Worm (Caenorhabditis elegans) whole organism, young adult: ENCODE data around the gene nlp-31.

Experiments used
- C06A6.2 ChIP-seq: fragments of 200-800 bp; sonication (Bioruptor generic); conservative IDR thresholded peaks from 2 replicates; pipeline ENCODE4 v1.3.6; 2022; ENCODE audit warnings: missing genetic modification characterization, missing compliant biosample characterization
- F39B2.1 ChIP-seq: fragments of 200-800 bp; sonication (Bioruptor generic); IDR thresholded peaks from 2 replicates; pipeline ENCODE4 v1.3.6; 2022; ENCODE audit warnings: missing genetic modification reagents, missing genetic modification characterization, missing compliant biosample characterization
- F49E8.2 ChIP-seq: sonication (generic microtip); optimal IDR thresholded peaks from 3 replicates; lab custom pipeline; 2017; ENCODE audit warnings: missing genetic modification characterization, mild to moderate bottlenecking, missing compliant biosample characterization, antibody characterized with exemption, moderate library complexity; ENCODE audit not compliant: insufficient read depth
- F52B5.7 ChIP-seq: sonication (generic microtip); optimal IDR thresholded peaks from 2 replicates; lab custom pipeline; 2016; ENCODE audit warnings: mild to moderate bottlenecking, missing genetic modification characterization, missing compliant biosample characterization
- F55B11.4 ChIP-seq: sonication (generic microtip); optimal IDR thresholded peaks from 2 replicates; lab custom pipeline; 2016; ENCODE audit warnings: missing compliant biosample characterization, missing genetic modification characterization, borderline replicate concordance; ENCODE audit not compliant: insufficient read depth
- K12H6.12 ChIP-seq: fragments of 200-800 bp; sonication (Bioruptor generic); optimal IDR thresholded peaks from 2 replicates; lab custom pipeline; 2018; ENCODE audit warnings: mild to moderate bottlenecking, missing genetic modification characterization, missing compliant biosample characterization
- T07F8.4 ChIP-seq: sonication (generic microtip); optimal IDR thresholded peaks from 2 replicates; lab custom pipeline; 2016; ENCODE audit warnings: mild to moderate bottlenecking, missing genetic modification characterization, moderate library complexity, missing compliant biosample characterization
- Y79H2A.3 ChIP-seq: fragments of 200-800 bp; sonication (Bioruptor generic); conservative IDR thresholded peaks from 2 replicates; pipeline ENCODE4 v1.3.6; 2022; ENCODE audit warnings: missing genetic modification reagents, missing genetic modification characterization, missing compliant biosample characterization
- aptf-2 ChIP-seq: fragments of 200-800 bp; sonication (Bioruptor generic); conservative IDR thresholded peaks from 2 replicates; pipeline ENCODE4 v1.3.6; 2022; ENCODE audit warnings: missing genetic modification reagents, missing genetic modification characterization, missing compliant biosample characterization
- ccch-3 ChIP-seq: fragments of 200-800 bp; sonication (Bioruptor generic); optimal IDR thresholded peaks from 2 replicates; lab custom pipeline; 2018; ENCODE audit warnings: mild to moderate bottlenecking, missing genetic modification characterization, missing compliant biosample characterization
- ceh-27 ChIP-seq: fragments of 200-800 bp; sonication (Bioruptor generic); optimal IDR thresholded peaks from 2 replicates; lab custom pipeline; 2018; ENCODE audit warnings: mild to moderate bottlenecking, missing genetic modification characterization, moderate library complexity, missing compliant biosample characterization
- chd-7 ChIP-seq: sonication (generic microtip); optimal IDR thresholded peaks from 2 replicates; lab custom pipeline; 2016; ENCODE audit warnings: mild to moderate bottlenecking, missing genetic modification characterization, moderate library complexity, missing compliant biosample characterization
- die-1 ChIP-seq: sonication (generic microtip); optimal IDR thresholded peaks from 2 replicates; lab custom pipeline; 2016; ENCODE audit warnings: missing genotype, mild to moderate bottlenecking, missing genetic modification characterization, missing compliant biosample characterization
- dpff-1 ChIP-seq: sonication (generic microtip); optimal IDR thresholded peaks from 2 replicates; lab custom pipeline; 2017; ENCODE audit warnings: mild to moderate bottlenecking, missing genetic modification characterization, missing compliant biosample characterization
- hlh-26 ChIP-seq: fragments of 200-800 bp; sonication (Bioruptor generic); conservative IDR thresholded peaks from 2 replicates; pipeline ENCODE4 v1.3.6; 2022; ENCODE audit warnings: missing genetic modification reagents, missing genetic modification characterization, missing compliant biosample characterization
- hrde-1 ChIP-seq: sonication (generic microtip); optimal IDR thresholded peaks from 2 replicates; lab custom pipeline; 2016; ENCODE audit warnings: missing genetic modification characterization, mild to moderate bottlenecking, missing compliant biosample characterization, moderate library complexity, missing genotype, missing genetic modification reagents, borderline replicate concordance
- lag-1 ChIP-seq: fragments of 200-800 bp; sonication (Bioruptor generic); IDR thresholded peaks from 2 replicates; pipeline ENCODE4 v1.3.6; 2022; ENCODE audit warnings: missing genetic modification reagents, missing genetic modification characterization, missing compliant biosample characterization
- let-607 ChIP-seq, 2 experiments: fragments of 200-800 bp in 1 of 2; sonication (Bioruptor generic) in 1 of 2; sonication (generic microtip) in 1 of 2; optimal IDR thresholded peaks; 2 replicates each; lab custom pipeline; 2016 to 2018; ENCODE audit warnings: mild to moderate bottlenecking in 2 of 2, missing compliant biosample characterization in 2 of 2, missing genetic modification characterization in 2 of 2, moderate library complexity in 2 of 2, missing genotype in 1 of 2
- lin-54 ChIP-seq: fragments of 200-800 bp; sonication (Bioruptor generic); optimal IDR thresholded peaks from 2 replicates; lab custom pipeline; 2018; ENCODE audit warnings: mild to moderate bottlenecking, missing genetic modification characterization, missing compliant biosample characterization
- madf-8 ChIP-seq: fragments of 200-800 bp; sonication (Bioruptor generic); conservative IDR thresholded peaks from 2 replicates; pipeline ENCODE4 v1.3.6; 2022; ENCODE audit warnings: missing genetic modification reagents, missing genetic modification characterization, missing compliant biosample characterization
- mcd-1 ChIP-seq: fragments of 200-800 bp; sonication (Bioruptor generic); IDR thresholded peaks from 2 replicates; pipeline ENCODE4 v1.3.6; 2022; ENCODE audit warnings: missing genetic modification reagents, missing genetic modification characterization, missing compliant biosample characterization
- mel-28 ChIP-seq: sonication (generic microtip); optimal IDR thresholded peaks from 2 replicates; lab custom pipeline; 2016; ENCODE audit warnings: borderline replicate concordance, mild to moderate bottlenecking, missing genetic modification characterization, missing compliant biosample characterization
- nfya-1 ChIP-seq: sonication (generic microtip); optimal IDR thresholded peaks from 2 replicates; lab custom pipeline; 2017; ENCODE audit warnings: antibody characterized with exemption, missing compliant biosample characterization, missing genetic modification characterization, borderline replicate concordance; ENCODE audit not compliant: insufficient read depth
- nfya-2 ChIP-seq: fragments of 200-800 bp; sonication (Bioruptor generic); IDR thresholded peaks from 2 replicates; pipeline ENCODE4 v1.3.6; 2022; ENCODE audit warnings: missing genetic modification reagents, missing genetic modification characterization, missing compliant biosample characterization
- nhr-179 ChIP-seq: sonication (generic microtip); optimal IDR thresholded peaks from 2 replicates; lab custom pipeline; 2016; ENCODE audit warnings: mild to moderate bottlenecking, missing genetic modification characterization, missing compliant biosample characterization
- nhr-80 ChIP-seq: sonication (generic microtip); optimal IDR thresholded peaks from 2 replicates; lab custom pipeline; 2016; ENCODE audit warnings: missing genetic modification characterization, missing compliant biosample characterization
- pbrm-1 ChIP-seq: fragments of 200-800 bp; sonication (Bioruptor generic); IDR thresholded peaks from 2 replicates; pipeline ENCODE4 v1.3.6; 2022; ENCODE audit warnings: missing genetic modification reagents, missing genetic modification characterization, missing compliant biosample characterization
- rcor-1 ChIP-seq: fragments of 200-800 bp; sonication (Bioruptor generic); IDR thresholded peaks from 2 replicates; pipeline ENCODE4 v1.3.6; 2022; ENCODE audit warnings: missing genetic modification reagents, missing genetic modification characterization, missing compliant biosample characterization
- rpc-1 ChIP-seq, 2 experiments: fragments of 150-350 bp in 1 of 2; sonication (generic microtip) in 1 of 2; optimal IDR thresholded peaks; 2 replicates each; lab custom pipeline; 2014 to 2018; ENCODE audit warnings: missing biosample characterization in 1 of 2, missing genetic modification characterization in 1 of 2, missing genetic modification reagents in 1 of 2, missing genotype in 1 of 2
- sdz-38 ChIP-seq: sonication (generic microtip); optimal IDR thresholded peaks from 2 replicates; lab custom pipeline; 2016; ENCODE audit warnings: missing genotype, missing genetic modification characterization, missing compliant biosample characterization
- snpc-3.4 ChIP-seq: sonication (generic microtip); optimal IDR thresholded peaks from 2 replicates; lab custom pipeline; 2017; ENCODE audit warnings: missing genetic modification characterization, mild to moderate bottlenecking, missing compliant biosample characterization, antibody characterized with exemption, moderate library complexity, missing genotype, missing genetic modification reagents
- tlf-1 ChIP-seq: fragments of 200-800 bp; sonication (Bioruptor generic); optimal IDR thresholded peaks from 2 replicates; lab custom pipeline; 2018; ENCODE audit warnings: mild to moderate bottlenecking, missing genetic modification characterization, missing compliant biosample characterization
- xnd-1 ChIP-seq: sonication (generic microtip); optimal IDR thresholded peaks from 2 replicates; lab custom pipeline; 2016; ENCODE audit warnings: missing genotype, missing genetic modification reagents, missing genetic modification characterization, missing compliant biosample characterization
- zim-3 ChIP-seq: sonication (generic microtip); optimal IDR thresholded peaks from 2 replicates; lab custom pipeline; 2017; ENCODE audit warnings: mild to moderate bottlenecking, missing genetic modification characterization, moderate library complexity, missing compliant biosample characterization
- ztf-18 ChIP-seq: sonication (generic microtip); optimal IDR thresholded peaks from 2 replicates; lab custom pipeline; 2016; ENCODE audit warnings: missing genotype, mild to moderate bottlenecking, missing genetic modification characterization, missing compliant biosample characterization
- ztf-25 ChIP-seq: fragments of 200-800 bp; sonication (Bioruptor generic); IDR thresholded peaks from 2 replicates; pipeline ENCODE4 v1.3.6; 2022; ENCODE audit warnings: missing genetic modification reagents, missing genetic modification characterization, missing compliant biosample characterization
- ztf-28 ChIP-seq: fragments of 200-800 bp; sonication (Bioruptor generic); IDR thresholded peaks from 2 replicates; pipeline ENCODE4 v1.3.6; 2022; ENCODE audit warnings: missing genetic modification reagents, missing genetic modification characterization, missing compliant biosample characterization

Gene nlp-31

DNA sequence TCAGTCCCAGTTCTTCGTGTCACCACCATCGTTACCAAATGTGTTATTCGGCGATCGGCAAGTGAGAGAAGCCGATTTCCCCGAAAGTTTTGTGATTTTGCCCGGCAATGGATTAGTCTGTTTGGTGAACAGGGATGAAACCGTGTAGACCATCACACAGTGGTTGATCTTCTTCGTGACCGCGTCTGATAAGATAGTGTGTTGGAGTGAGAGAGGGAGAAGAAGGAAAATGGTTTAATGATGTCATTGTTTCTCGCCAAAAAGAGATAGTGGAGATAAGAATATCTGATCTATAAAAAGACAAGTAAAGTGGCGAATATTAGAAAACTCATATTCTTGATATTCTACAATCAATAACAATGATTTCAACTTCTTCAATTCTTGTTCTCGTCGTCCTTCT is at the start of gene nlp-31:
TSS of gene nlp-31 (plus strand) at position 237 of the 400 bp plus-strand sequence.
- no peak for TF ChIP-seq Y79H2A.3 (GFP tag; lab: Robert Waterston, UW)
- no peak for TF ChIP-seq K12H6.12
- no peak for TF ChIP-seq chd-7
- no peak for TF ChIP-seq ztf-25
- TF ChIP-seq lag-1 = no peak
- TF ChIP-seq zim-3 = no peak
- TF ChIP-seq hlh-26 (GFP tag; lab: Robert Waterston, UW) = no peak

DNA sequence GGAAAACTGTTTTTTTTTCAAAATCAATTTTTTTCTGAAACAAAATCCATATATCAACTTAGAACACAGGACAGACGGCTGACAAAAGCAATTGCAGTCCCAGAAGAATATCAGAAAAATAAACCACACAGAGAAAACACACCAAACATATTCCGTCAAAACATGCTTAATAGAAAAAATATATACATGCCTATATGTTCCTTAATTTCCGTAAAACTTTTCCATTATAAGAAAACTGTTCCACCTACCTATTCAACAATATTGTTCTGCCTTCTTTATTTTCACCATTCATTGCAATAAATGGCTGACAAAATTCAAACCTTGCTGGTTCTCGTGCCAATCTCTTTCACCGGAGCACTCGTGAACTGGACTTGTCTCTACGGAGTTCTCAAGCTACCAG is 48.5 kb upstream of the nlp-31 start, which contains the start of gene srx-63:
TSS of gene srx-63 (plus strand) at position 301 of the 400 bp plus-strand sequence.
- TF ChIP-seq C06A6.2 (GFP tag; lab: Robert Waterston, UW) (no peak), F52B5.7 (tag; lab: Kevin White, UChicago) (no peak), let-607 (tag; optimal IDR thresholded peaks at IDR 0.05; lab: Kevin White, UChicago) (no peak), ceh-27 (GFP tag; lab: Kevin White, UChicago) (no peak), F49E8.2 (no peak), pbrm-1 (GFP tag; lab: Robert Waterston, UW) (no peak), lin-54 (GFP tag; lab: Kevin White, UChicago) (no peak), ztf-25 (no peak), hlh-26 (GFP tag; lab: Robert Waterston, UW) (no peak), rpc-1 (optimal IDR thresholded peaks at IDR 0.05; lab: Kevin White, UChicago) (no peak), rpc-1 (tag; optimal IDR thresholded peaks at IDR 0.05; lab: Kevin White, UChicago) (no peak)

DNA sequence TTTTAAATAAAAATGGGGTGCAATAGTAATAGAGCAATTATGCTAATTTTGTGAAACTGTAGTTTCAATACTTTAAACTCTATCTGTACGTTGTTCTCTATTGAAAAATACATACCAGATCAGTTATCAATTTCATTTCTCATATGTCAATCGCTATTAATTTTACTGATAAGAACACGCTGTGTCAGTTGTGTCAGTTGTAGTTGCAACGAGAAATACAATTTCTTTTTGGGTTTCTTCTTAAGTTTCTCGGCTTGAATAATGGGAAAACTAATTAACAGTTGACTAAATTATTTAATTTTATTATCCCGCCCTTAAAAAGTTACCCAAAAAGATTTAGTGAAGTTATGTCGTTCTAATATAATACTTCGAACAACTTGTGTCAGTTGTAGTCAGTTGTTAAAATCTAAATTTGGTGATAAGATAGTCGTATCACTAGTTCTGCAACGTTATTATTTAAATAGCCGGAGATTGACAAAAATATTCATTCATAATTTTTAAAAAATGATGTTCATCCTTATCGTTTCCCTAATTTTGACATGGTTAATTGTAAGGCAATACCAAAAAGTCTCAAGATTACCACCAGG is 43.9 kb upstream of the nlp-31 start, which contains the start of gene cyp-35A5:
TSS of gene cyp-35A5 (plus strand) at position 435 of the 587 bp plus-strand sequence.
- TF ChIP-seq rcor-1 (GFP tag; lab: Robert Waterston, UW) (no peak), nhr-80 (tag; lab: Kevin White, UChicago) (peak; percentile 5)

DNA sequence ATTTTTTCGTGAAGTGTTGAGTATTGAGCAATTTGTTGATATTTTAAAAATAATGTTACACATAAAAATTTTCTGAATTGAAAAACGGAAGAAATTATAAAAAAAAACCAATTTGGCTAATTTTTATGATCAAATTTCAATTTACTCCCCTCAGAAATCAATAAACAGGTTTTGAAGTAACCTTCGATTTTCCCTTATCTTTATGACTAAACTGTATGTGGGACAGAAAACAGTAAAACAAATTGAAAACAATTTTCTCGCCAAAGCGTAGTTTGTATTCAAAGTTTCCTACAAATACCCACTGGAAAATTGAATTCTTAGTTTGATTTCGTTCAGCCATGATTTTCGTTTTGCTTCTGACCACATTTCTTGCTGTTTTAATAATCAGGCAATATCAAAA is 41.1 kb upstream of the nlp-31 start, which contains the start of gene cyp-35B1:
TSS of gene cyp-35B1 (plus strand) at position 244 of the 400 bp plus-strand sequence.
- TF ChIP-seq mcd-1 (no peak), ztf-18 (no peak), ccch-3 (no peak), ceh-27 (GFP tag; lab: Kevin White, UChicago) (no peak), hrde-1 (tag; lab: Kevin White, UChicago) (no peak), xnd-1 (tag; lab: Kevin White, UChicago) (no peak), F55B11.4 (tag; lab: Kevin White, UChicago) (no peak), nhr-179 (tag; lab: Kevin White, UChicago) (no peak), tlf-1 (GFP tag; lab: Kevin White, UChicago) (no peak), mel-28 (tag; lab: Kevin White, UChicago) (no peak), snpc-3.4 (no peak), aptf-2 (GFP tag; lab: Robert Waterston, UW) (no peak)

DNA sequence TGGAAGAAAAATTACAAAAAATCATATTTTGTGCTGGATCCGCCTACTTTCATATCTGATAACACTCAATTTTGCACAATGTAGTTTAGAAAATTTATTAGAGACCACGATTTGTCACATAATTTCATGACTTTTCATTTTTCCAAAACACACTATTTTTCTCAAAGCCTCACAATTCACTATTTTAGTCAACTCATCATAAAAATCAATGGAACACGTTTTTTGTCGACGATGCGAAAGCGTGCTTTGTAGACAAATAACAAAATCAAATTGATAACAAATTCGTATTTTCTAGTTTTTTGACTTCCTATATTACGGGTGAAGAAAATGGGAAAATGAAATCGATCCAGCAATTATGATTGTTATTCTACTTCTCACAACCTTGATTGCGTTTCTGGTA is 38.0 kb upstream of the nlp-31 start, which contains the start of gene cyp-35B2:
TSS of gene cyp-35B2 (plus strand) at position 301 of the 400 bp plus-strand sequence.
- TF ChIP-seq F39B2.1 (GFP tag; lab: Robert Waterston, UW) (no peak), ztf-28 (no peak), nfya-2 (GFP tag; lab: Robert Waterston, UW) (no peak), aptf-2 (GFP tag; lab: Robert Waterston, UW) (no peak), die-1 (tag; lab: Kevin White, UChicago) (no peak), nfya-1 (tag; lab: Kevin White, UChicago) (no peak), sdz-38 (tag; lab: Kevin White, UChicago) (no peak), T07F8.4 (tag; lab: Kevin White, UChicago) (no peak), Y79H2A.3 (GFP tag; lab: Robert Waterston, UW) (no peak), dpff-1 (tag; lab: Kevin White, UChicago) (no peak), rcor-1 (GFP tag; lab: Robert Waterston, UW) (no peak), madf-8 (GFP tag; lab: Robert Waterston, UW) (no peak)
- TF ChIP-seq, all 124 proteins: peak for 0
